Worm (Caenorhabditis elegans) whole organism, L1 larva: ENCODE results near the gene snb-5.

Source experiments
- C16A3.4 ChIP-seq: fragments of 150-350 bp; optimal IDR thresholded peaks from 2 replicates; lab custom pipeline; 2014; ENCODE audit warnings: missing biosample characterization, missing genetic modification characterization
- C34B4.2 ChIP-seq: sonication (generic microtip); optimal IDR thresholded peaks from 2 replicates; lab custom pipeline; 2017; ENCODE audit warnings: mild to moderate bottlenecking, missing genetic modification characterization, missing compliant biosample characterization
- Y116A8C.19 ChIP-seq: sonication (generic microtip); optimal IDR thresholded peaks from 2 replicates; lab custom pipeline; 2016; ENCODE audit warnings: missing compliant biosample characterization, missing genetic modification characterization, borderline replicate concordance
- aha-1 ChIP-seq: fragments of 150-350 bp; optimal IDR thresholded peaks from 2 replicates; lab custom pipeline; 2014; ENCODE audit warnings: missing biosample characterization, missing genetic modification characterization
- alr-1 ChIP-seq: fragments of 200-800 bp; sonication (Bioruptor generic); optimal IDR thresholded peaks from 2 replicates; lab custom pipeline; 2018; ENCODE audit warnings: borderline replicate concordance, mild to moderate bottlenecking, missing genetic modification characterization, missing compliant biosample characterization
- aly-2 ChIP-seq: fragments of 150-350 bp; optimal IDR thresholded peaks from 2 replicates; lab custom pipeline; 2014; ENCODE audit warnings: missing biosample characterization, missing genetic modification characterization
- blmp-1 ChIP-seq: fragments of 150-350 bp; optimal IDR thresholded peaks from 2 replicates; lab custom pipeline; 2014; ENCODE audit warnings: missing biosample characterization, missing genetic modification characterization
- ceh-63 ChIP-seq: fragments of 200-800 bp; sonication (Bioruptor generic); optimal IDR thresholded peaks from 2 replicates; lab custom pipeline; 2018; ENCODE audit warnings: mild to moderate bottlenecking, missing genetic modification characterization, missing compliant biosample characterization
- ceh-88 ChIP-seq: fragments of 200-800 bp; sonication (Bioruptor generic); IDR thresholded peaks from 2 replicates; pipeline ENCODE4 v1.3.6; 2022; ENCODE audit warnings: missing genetic modification characterization, missing compliant biosample characterization
- ceh-90 ChIP-seq: sonication (generic microtip); optimal IDR thresholded peaks from 2 replicates; lab custom pipeline; 2016; ENCODE audit warnings: missing genetic modification characterization, missing compliant biosample characterization
- ces-1 ChIP-seq: fragments of 150-350 bp; optimal IDR thresholded peaks from 2 replicates; lab custom pipeline; 2014; ENCODE audit warnings: missing biosample characterization, missing genetic modification reagents, missing genetic modification characterization
- efl-1 ChIP-seq, 4 experiments: fragments of 150-350 bp; optimal IDR thresholded peaks in 3 of 4; peaks in 1 of 4; 1 replicate in 1 of 4; 2 replicates in 3 of 4; lab custom pipeline; 2014; ENCODE audit warnings: missing biosample characterization in 2 of 4, missing genetic modification characterization in 2 of 4, missing genetic modification reagents in 2 of 4
- elt-2 ChIP-seq: sonication (generic microtip); optimal IDR thresholded peaks from 2 replicates; lab custom pipeline; 2016; ENCODE audit warnings: missing genetic modification characterization, mild to moderate bottlenecking, inconsistent platforms, missing compliant biosample characterization, missing genetic modification reagents
- elt-3 ChIP-seq, 6 experiments: fragments of 150-350 bp in 1 of 6; sonication (generic microtip); optimal IDR thresholded peaks; 2 replicates each; lab custom pipeline; 2017 to 2018; ENCODE audit warnings: missing biosample characterization in 6 of 6, missing genetic modification characterization in 6 of 6, inconsistent platforms in 1 of 6
- fkh-10 ChIP-seq: sonication (generic microtip); optimal IDR thresholded peaks from 2 replicates; lab custom pipeline; 2017; ENCODE audit warnings: missing biosample characterization, missing genetic modification reagents, missing genetic modification characterization
- fos-1 ChIP-seq: fragments of 150-350 bp; optimal IDR thresholded peaks from 2 replicates; lab custom pipeline; 2014; ENCODE audit warnings: missing biosample characterization, missing genetic modification characterization
- hpl-2 ChIP-seq: fragments of 150-350 bp; optimal IDR thresholded peaks from 2 replicates; lab custom pipeline; 2014; ENCODE audit warnings: missing biosample characterization, missing genetic modification reagents, missing genetic modification characterization
- jun-1 ChIP-seq: fragments of 150-350 bp; optimal IDR thresholded peaks from 2 replicates; lab custom pipeline; 2014; ENCODE audit warnings: missing biosample characterization, missing genetic modification reagents, missing genetic modification characterization
- lin-15B ChIP-seq: fragments of 150-350 bp; sonication (generic microtip); optimal IDR thresholded peaks from 3 replicates; lab custom pipeline; 2014; ENCODE audit warnings: missing biosample characterization, missing genetic modification characterization
- lir-3 ChIP-seq: sonication (generic microtip); optimal IDR thresholded peaks from 2 replicates; lab custom pipeline; 2016; ENCODE audit warnings: mild to moderate bottlenecking, missing genetic modification characterization, moderate library complexity, missing compliant biosample characterization; ENCODE audit not compliant: poor library complexity
- lsy-2 ChIP-seq, 2 experiments: fragments of 150-350 bp; optimal IDR thresholded peaks; 2 replicates each; lab custom pipeline; 2014; ENCODE audit warnings: missing biosample characterization in 2 of 2, missing genetic modification characterization in 2 of 2
- mdl-1 ChIP-seq, 2 experiments: fragments of 150-350 bp; optimal IDR thresholded peaks; 2 replicates each; lab custom pipeline; 2014 to 2017; ENCODE audit warnings: missing biosample characterization in 2 of 2, missing genetic modification characterization in 2 of 2, inconsistent platforms in 1 of 2
- mef-2 ChIP-seq: fragments of 150-350 bp; optimal IDR thresholded peaks from 2 replicates; lab custom pipeline; 2014; ENCODE audit warnings: missing biosample characterization, missing genetic modification characterization
- mep-1 ChIP-seq: fragments of 150-350 bp; optimal IDR thresholded peaks from 2 replicates; lab custom pipeline; 2014; ENCODE audit warnings: missing biosample characterization, missing genetic modification characterization
- nhr-12 ChIP-seq: sonication (generic microtip); optimal IDR thresholded peaks from 2 replicates; lab custom pipeline; 2017; ENCODE audit warnings: missing biosample characterization, missing genetic modification characterization
- nhr-19 ChIP-seq: fragments of 200-800 bp; sonication (Bioruptor generic); conservative IDR thresholded peaks from 2 replicates; pipeline ENCODE4 v1.3.6; 2022; ENCODE audit warnings: missing genetic modification characterization, missing compliant biosample characterization
- nhr-237 ChIP-seq: fragments of 150-350 bp; optimal IDR thresholded peaks from 2 replicates; lab custom pipeline; 2014; ENCODE audit warnings: missing biosample characterization, missing genetic modification characterization
- nhr-47 ChIP-seq: sonication (generic microtip); optimal IDR thresholded peaks from 2 replicates; lab custom pipeline; 2016; ENCODE audit warnings: mild to moderate bottlenecking, missing genetic modification characterization, moderate library complexity, missing compliant biosample characterization
- nhr-71 ChIP-seq: sonication (generic microtip); optimal IDR thresholded peaks from 2 replicates; lab custom pipeline; 2016; ENCODE audit warnings: mild to moderate bottlenecking, missing genetic modification characterization, moderate library complexity, missing compliant biosample characterization
- nhr-77 ChIP-seq: fragments of 150-350 bp; optimal IDR thresholded peaks from 2 replicates; lab custom pipeline; 2014; ENCODE audit warnings: missing biosample characterization, missing genetic modification characterization
- pag-3 ChIP-seq: sonication (generic microtip); optimal IDR thresholded peaks from 2 replicates; lab custom pipeline; 2017; ENCODE audit warnings: missing genetic modification characterization, mild to moderate bottlenecking, missing compliant biosample characterization, antibody characterized with exemption, borderline replicate concordance; ENCODE audit not compliant: insufficient read depth
- rnt-1 ChIP-seq: sonication (generic microtip); optimal IDR thresholded peaks from 2 replicates; lab custom pipeline; 2016; ENCODE audit warnings: mild to moderate bottlenecking, missing genetic modification characterization, moderate library complexity, missing compliant biosample characterization
- skn-1 ChIP-seq: fragments of 150-350 bp; optimal IDR thresholded peaks from 2 replicates; lab custom pipeline; 2014; ENCODE audit warnings: missing biosample characterization, missing genetic modification characterization
- snpc-4 ChIP-seq: fragments of 150-350 bp; optimal IDR thresholded peaks from 2 replicates; lab custom pipeline; 2014; ENCODE audit warnings: missing biosample characterization, missing genetic modification characterization
- tbx-2 ChIP-seq: sonication (generic microtip); optimal IDR thresholded peaks from 2 replicates; lab custom pipeline; 2016; ENCODE audit warnings: missing genetic modification characterization, missing compliant biosample characterization
- unc-30 ChIP-seq: sonication (generic microtip); optimal IDR thresholded peaks from 2 replicates; lab custom pipeline; 2017; ENCODE audit warnings: missing biosample characterization, missing genetic modification characterization
- unc-62 ChIP-seq: fragments of 150-350 bp; optimal IDR thresholded peaks from 2 replicates; lab custom pipeline; 2014; ENCODE audit warnings: missing biosample characterization, missing genetic modification reagents, missing genetic modification characterization
- unc-98 ChIP-seq: fragments of 200-800 bp; sonication (Bioruptor generic); IDR thresholded peaks from 2 replicates; pipeline ENCODE4 v1.3.6; 2022; ENCODE audit warnings: missing genetic modification characterization, missing compliant biosample characterization
- xbp-1 ChIP-seq: sonication (generic microtip); optimal IDR thresholded peaks from 2 replicates; lab custom pipeline; 2016; ENCODE audit warnings: missing genetic modification characterization, missing compliant biosample characterization
- zag-1 ChIP-seq: fragments of 150-350 bp; optimal IDR thresholded peaks from 2 replicates; lab custom pipeline; 2014; ENCODE audit warnings: missing biosample characterization, missing genetic modification characterization
- ztf-4 ChIP-seq: fragments of 150-350 bp; optimal IDR thresholded peaks from 2 replicates; lab custom pipeline; 2014; ENCODE audit warnings: missing biosample characterization, missing genetic modification characterization

snb-5 gene

ce11 chrIII:8164771-8165170, 38.1 kb upstream of the snb-5 start:
- TF ChIP-seq alr-1 (tag; lab: Kevin White, UChicago): peak; percentile 71
- TF ChIP-seq efl-1 (optimal IDR thresholded peaks at IDR 0.05; lab: Kevin White, UChicago): no peak
- TF ChIP-seq efl-1 (GFP tag; optimal IDR thresholded peaks at IDR 0.05 in 1 of 2; lab: Kevin White, UChicago): peak in 1 of 2 experiments; percentile 41
- TF ChIP-seq lir-3 (tag; lab: Kevin White, UChicago): no peak

ce11 chrIII:8172609-8173133, 30.2 kb upstream of the snb-5 start:
- no peak for TF ChIP-seq fos-1 (tag; lab: Kevin White, UChicago)
- no peak for TF ChIP-seq ceh-63 (GFP tag; lab: Kevin White, UChicago)
- TF ChIP-seq nhr-47 (tag; lab: Kevin White, UChicago): no peak
- peak; percentile 80 for TF ChIP-seq aly-2 (tag; lab: Kevin White, UChicago)
- no peak for TF ChIP-seq skn-1
- no peak for TF ChIP-seq nhr-237 (tag; lab: Kevin White, UChicago)
- TF ChIP-seq tbx-2 (tag; lab: Kevin White, UChicago): no peak
- TF ChIP-seq mef-2 (tag; lab: Kevin White, UChicago): no peak
- TF ChIP-seq unc-30 (tag; lab: Kevin White, UChicago): no peak
- peak in 1 of 2 experiments; percentile 12 for TF ChIP-seq lsy-2 (tag; optimal IDR thresholded peaks at IDR 0.05; lab: Kevin White, UChicago)
- TF ChIP-seq nhr-71 (tag; lab: Kevin White, UChicago): peak; percentile 16
- peak; percentile 28 for TF ChIP-seq rnt-1
- no peak for TF ChIP-seq nhr-12 (tag; lab: Kevin White, UChicago)
- TF ChIP-seq nhr-19 (GFP tag; lab: Robert Waterston, UW): peak; percentile 18
- no peak for TF ChIP-seq jun-1
- TF ChIP-seq aha-1 (tag; lab: Kevin White, UChicago): no peak
- TF ChIP-seq unc-98 (GFP tag; lab: Robert Waterston, UW): no peak
- TF ChIP-seq ceh-88 (GFP tag; lab: Robert Waterston, UW): no peak
- no peak for TF ChIP-seq unc-62 (GFP tag; lab: Kevin White, UChicago)
- no peak for TF ChIP-seq C16A3.4 (tag; lab: Kevin White, UChicago)
- no peak for TF ChIP-seq elt-3 (tag; optimal IDR thresholded peaks at IDR 0.05; lab: Kevin White, UChicago)
- no peak for TF ChIP-seq zag-1 (tag; lab: Kevin White, UChicago)
- no peak for TF ChIP-seq snpc-4 (tag; lab: Kevin White, UChicago)
- TF ChIP-seq lin-15B (tag; lab: Kevin White, UChicago): no peak
- TF ChIP-seq ceh-90 (tag; lab: Kevin White, UChicago): no peak

DNA sequence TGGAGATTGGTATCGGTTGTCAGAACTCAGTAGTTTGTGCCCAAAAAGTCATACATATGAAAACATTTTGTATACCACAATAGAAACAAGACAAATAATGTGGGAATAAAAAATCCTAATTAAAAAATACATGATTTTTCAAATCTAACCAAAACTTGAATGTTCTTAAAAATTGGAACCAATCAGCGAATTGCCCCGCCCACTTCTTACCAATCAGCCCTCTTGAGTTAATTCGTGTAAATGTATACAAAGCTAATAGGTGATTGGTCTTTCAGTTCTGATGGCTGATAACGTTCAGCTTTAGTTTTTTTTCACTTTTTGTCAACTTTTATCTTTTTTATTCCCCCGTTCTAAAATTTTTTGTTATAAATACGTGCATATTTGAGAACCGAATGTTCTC, 27.6 kb upstream of the snb-5 start:
- no peak for TF ChIP-seq nhr-77 (tag; lab: Kevin White, UChicago)
- TF ChIP-seq unc-62 (GFP tag; lab: Kevin White, UChicago): no peak
- no peak for TF ChIP-seq snpc-4 (tag; lab: Kevin White, UChicago)
- no peak for TF ChIP-seq mdl-1 (tag; optimal IDR thresholded peaks at IDR 0.05; lab: Kevin White, UChicago)
- no peak for TF ChIP-seq pag-3 (tag; lab: Kevin White, UChicago)
- TF ChIP-seq blmp-1 (tag; lab: Kevin White, UChicago): no peak
- TF ChIP-seq fkh-10: no peak
- no peak for TF ChIP-seq rnt-1
- no peak for TF ChIP-seq aha-1 (tag; lab: Kevin White, UChicago)
- no peak for TF ChIP-seq hpl-2 (GFP tag; lab: Kevin White, UChicago)
- no peak for TF ChIP-seq jun-1
- no peak for TF ChIP-seq Y116A8C.19 (tag; lab: Kevin White, UChicago)
- no peak for TF ChIP-seq ces-1 (GFP tag; lab: Kevin White, UChicago)
- no peak for TF ChIP-seq elt-2
- TF ChIP-seq mep-1 (tag; lab: Kevin White, UChicago): no peak
- TF ChIP-seq ztf-4 (tag; lab: Kevin White, UChicago): no peak
- no peak for TF ChIP-seq C34B4.2 (tag; lab: Kevin White, UChicago)
- no peak for TF ChIP-seq ceh-88 (GFP tag; lab: Robert Waterston, UW)
- TF ChIP-seq xbp-1 (tag; lab: Kevin White, UChicago): no peak
